Worm (Caenorhabditis elegans) whole organism, L3 larva: ENCODE results near the gene Y64G10A.10.

Experiments
- nfya-1 ChIP-seq: sonication (generic microtip); optimal IDR thresholded peaks from 2 replicates; lab custom pipeline; 2017; ENCODE audit warnings: missing genetic modification characterization, mild to moderate bottlenecking, missing compliant biosample characterization, antibody characterized with exemption, moderate library complexity; ENCODE audit not compliant: insufficient read depth
- nhr-23 ChIP-seq: fragments of 150-350 bp; optimal IDR thresholded peaks from 2 replicates; lab custom pipeline; 2014; ENCODE audit warnings: missing biosample characterization, missing genetic modification reagents, missing genetic modification characterization
- skn-1 ChIP-seq: fragments of 150-350 bp; optimal IDR thresholded peaks from 2 replicates; lab custom pipeline; 2014; ENCODE audit warnings: missing biosample characterization, missing genetic modification characterization

The Y64G10A.10 gene

ce11 chrIV:14191919-14192318, 49.3 kb downstream of the Y64G10A.10 start, which contains the start of gene K01G12.22:
Gene K01G12.22 (plus strand): TSS chrIV:14192219.
- TF ChIP-seq skn-1 (tag; lab: Kevin White, UChicago) (no peak), nhr-23 (tag; lab: Kevin White, UChicago) (no peak), nfya-1 (tag; lab: Kevin White, UChicago) (no peak)
